Worm (Caenorhabditis elegans): ENCODE measurements around the gene C03A7.2.

ce11 chrV:5161792-5162191, 19.9 kb upstream of the C03A7.2 start, which contains the start of gene abu-6:
- no peak for TF ChIP-seq aly-2 (tag; optimal IDR thresholded peaks at IDR 0.05)
- no peak for TF ChIP-seq elt-3 (tag; optimal IDR thresholded peaks at IDR 0.05)
- TF ChIP-seq unc-130 (tag; optimal IDR thresholded peaks at IDR 0.05): no peak
- no peak for TF ChIP-seq dsc-1 (tag; optimal IDR thresholded peaks at IDR 0.05)
- TF ChIP-seq nhr-12 (tag; optimal IDR thresholded peaks at IDR 0.05): no peak
- no peak for TF ChIP-seq aha-1 (tag; optimal IDR thresholded peaks at IDR 0.05)
- TF ChIP-seq lsy-2 (tag; optimal IDR thresholded peaks at IDR 0.05): no peak
- no peak for TF ChIP-seq ama-1 (optimal IDR thresholded peaks at IDR 0.05)
- no peak for TF ChIP-seq sptf-1 (tag; optimal IDR thresholded peaks at IDR 0.05)
- no peak for TF ChIP-seq nhr-28 (tag; optimal IDR thresholded peaks at IDR 0.05)
- TF ChIP-seq mab-9 (GFP tag; IDR thresholded peaks at IDR 0.05): no peak
- TF ChIP-seq unc-30 (tag; optimal IDR thresholded peaks at IDR 0.05): no peak
- TF ChIP-seq fos-1 (tag; optimal IDR thresholded peaks at IDR 0.05): no peak

All from whole organism, L1 larva.